Worm (Caenorhabditis elegans): ENCODE data around the gene F56D2.2.

Gene F56D2.2

DNA sequence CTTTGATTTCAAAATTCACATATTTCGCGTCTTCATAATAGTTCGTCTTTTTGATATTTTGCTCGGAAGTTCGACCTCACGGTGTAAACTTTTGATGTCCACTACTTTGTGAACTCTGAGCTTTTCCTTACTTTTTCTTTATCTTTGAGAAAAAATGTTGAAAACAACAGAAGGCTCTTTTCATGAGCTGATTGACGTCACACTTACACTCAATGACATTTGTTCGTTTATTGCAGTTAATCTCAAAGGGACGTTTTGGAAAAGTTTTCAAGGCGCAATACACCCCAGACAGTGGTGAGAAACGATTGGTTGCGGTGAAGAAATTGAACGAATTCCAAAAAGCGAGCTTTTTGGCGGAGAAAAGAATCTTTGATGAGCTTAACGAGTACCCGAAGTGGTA lies 42.2 kb downstream of the F56D2.2 start:
- TF ChIP-seq die-1 (tag; optimal IDR thresholded peaks at IDR 0.05): no peak
- TF ChIP-seq bed-1 (GFP tag; IDR thresholded peaks at IDR 0.05): no peak
- TF ChIP-seq dox-1 (GFP tag; IDR thresholded peaks at IDR 0.05): no peak
- TF ChIP-seq dpff-1 (tag; optimal IDR thresholded peaks at IDR 0.05): no peak

DNA sequence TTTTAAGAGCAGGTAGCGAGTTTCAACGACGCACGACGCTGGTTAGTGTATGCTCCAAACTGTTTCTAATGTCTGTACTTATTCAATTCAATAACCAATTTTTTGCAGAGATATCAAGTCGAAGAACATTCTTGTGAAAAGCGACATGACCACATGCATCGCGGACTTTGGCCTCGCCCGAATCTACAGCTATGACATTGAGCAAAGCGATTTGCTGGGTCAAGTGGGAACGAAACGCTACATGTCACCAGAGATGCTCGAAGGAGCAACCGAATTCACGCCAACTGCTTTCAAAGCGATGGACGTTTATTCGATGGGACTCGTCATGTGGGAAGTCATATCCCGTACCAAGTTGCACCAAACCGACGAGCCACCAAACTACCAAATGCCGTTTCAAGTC lies 43.3 kb downstream of the F56D2.2 start:
- TF ChIP-seq rec-8 (tag; optimal IDR thresholded peaks at IDR 0.05): no peak

DNA sequence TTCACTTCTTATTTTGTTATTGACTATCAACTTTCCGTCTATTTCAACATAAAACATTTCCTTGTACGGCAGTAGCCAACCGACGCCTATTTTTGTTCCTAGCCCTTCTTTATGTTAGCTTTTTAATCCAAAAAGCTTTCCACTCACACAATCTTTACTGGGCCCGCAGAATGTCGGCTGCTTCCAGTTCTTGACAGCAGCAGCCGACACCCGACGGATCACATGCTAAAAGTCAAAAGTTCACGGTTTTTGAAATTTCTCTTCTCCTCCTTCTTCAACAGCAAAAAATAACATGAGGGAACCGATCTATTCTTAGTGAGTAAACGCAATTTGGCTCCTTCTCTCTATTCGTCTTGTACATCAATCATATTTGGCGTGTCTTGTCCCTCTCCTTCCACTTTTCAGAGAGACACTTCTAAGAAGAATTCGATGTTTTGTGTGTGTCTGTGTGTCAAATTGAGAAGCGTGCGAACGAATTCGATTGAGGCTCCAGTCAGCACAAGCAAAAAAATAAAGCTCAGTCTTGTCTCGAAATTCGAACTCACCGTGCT lies 45.4 kb downstream of the F56D2.2 start:
- TF ChIP-seq dox-1 (GFP tag; IDR thresholded peaks at IDR 0.05) (no peak), lin-35 (GFP tag; optimal IDR thresholded peaks at IDR 0.05) (peak in 1 of 3 experiments; percentile 10), sdz-38 (tag; optimal IDR thresholded peaks at IDR 0.05) (no peak), nfyb-1 (GFP tag; IDR thresholded peaks at IDR 0.05) (0 out of 2 replicates have a peak, but pooled peaks have one; percentile 35), F49E8.2 (tag; optimal IDR thresholded peaks at IDR 0.05; ENCODE audit: insufficient read depth) (no peak), lin-26 (GFP tag; IDR thresholded peaks at IDR 0.05) (no peak), snpc-4 (GFP tag; optimal IDR thresholded peaks at IDR 0.05) (peak; percentile 50), snpc-4 (tag; optimal IDR thresholded peaks at IDR 0.05) (peak; percentile 48 to 82 (median 80)), ztf-18 (tag; optimal IDR thresholded peaks at IDR 0.05) (no peak)

DNA sequence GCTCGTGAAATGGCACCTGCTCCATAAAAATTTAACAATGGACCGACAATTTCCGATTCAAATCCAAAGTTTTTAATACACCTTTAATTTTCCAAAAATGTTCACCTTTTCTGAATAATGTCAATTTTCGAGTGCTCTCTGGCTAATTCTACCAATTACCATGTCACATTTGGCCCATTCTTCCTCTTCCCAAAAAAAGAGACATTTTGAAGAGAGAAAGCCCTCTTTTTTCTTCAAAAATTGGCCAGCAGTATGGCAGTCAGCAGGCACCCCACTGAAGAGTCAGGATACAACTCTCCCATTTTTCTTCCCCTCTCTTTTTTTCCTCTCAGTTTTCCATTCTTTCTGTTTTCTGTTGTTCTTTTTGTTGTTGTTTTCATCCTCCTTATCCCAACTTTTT lies 47.4 kb downstream of the F56D2.2 start:
- no peak for TF ChIP-seq Y53G8AR.9 (GFP tag; conservative IDR thresholded peaks at IDR 0.05)
- no peak for TF ChIP-seq hrde-1 (tag; optimal IDR thresholded peaks at IDR 0.05; ENCODE audit: borderline replicate concordance)
- TF ChIP-seq F33H1.4 (GFP tag; IDR thresholded peaks at IDR 0.05): no peak
- TF ChIP-seq somi-1 (GFP tag; optimal IDR thresholded peaks at IDR 0.05): no peak
- no peak for TF ChIP-seq C17E4.6 (GFP tag; IDR thresholded peaks at IDR 0.05)
- TF ChIP-seq sptf-2 (GFP tag; optimal IDR thresholded peaks at IDR 0.05): no peak
- no peak for TF ChIP-seq mcd-1 (GFP tag; IDR thresholded peaks at IDR 0.05)
- TF ChIP-seq aptf-3 (GFP tag; IDR thresholded peaks at IDR 0.05): no peak
- TF ChIP-seq fkh-3 (tag; optimal IDR thresholded peaks at IDR 0.05): no peak
- no peak for TF ChIP-seq F39B2.1 (GFP tag; IDR thresholded peaks at IDR 0.05)
- TF ChIP-seq ceh-27 (GFP tag; optimal IDR thresholded peaks at IDR 0.05): no peak
- TF ChIP-seq tbx-9 (tag; optimal IDR thresholded peaks at IDR 0.05; ENCODE audit: borderline replicate concordance): no peak
- no peak for TF ChIP-seq ekl-4 (GFP tag; IDR thresholded peaks at IDR 0.05)

DNA sequence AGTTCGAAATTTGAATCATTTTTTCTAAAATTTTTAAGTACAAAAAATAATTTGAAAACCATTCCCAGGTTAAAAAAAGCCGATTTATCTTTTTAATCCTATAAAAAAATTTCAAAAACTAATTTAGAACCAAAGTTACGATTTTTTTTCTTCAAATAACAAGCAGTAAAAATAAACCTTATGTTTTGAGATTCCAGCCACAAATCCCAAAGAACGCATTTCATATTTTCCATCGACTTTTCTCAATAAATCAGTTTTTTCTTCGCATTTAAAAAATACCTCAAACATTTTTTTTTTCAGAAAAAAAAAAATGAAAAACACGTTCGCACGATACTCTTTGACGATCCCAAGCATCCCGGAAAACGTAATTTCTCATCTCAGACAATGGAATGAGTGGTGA lies 48.1 kb downstream of the F56D2.2 start, which contains the start of gene ckk-1:
Gene ckk-1 (plus strand): TSS at position 301 of the 400 bp plus-strand sequence.
- TF ChIP-seq egl-44 (GFP tag; IDR thresholded peaks at IDR 0.05) (no peak), let-526 (GFP tag; IDR thresholded peaks at IDR 0.05) (no peak), chd-7 (tag; optimal IDR thresholded peaks at IDR 0.05) (no peak), madf-8 (GFP tag; conservative IDR thresholded peaks at IDR 0.05) (no peak), rec-8 (tag; optimal IDR thresholded peaks at IDR 0.05) (no peak), Y67H2A.10 (GFP tag; conservative IDR thresholded peaks at IDR 0.05) (no peak), F33H1.4 (GFP tag; IDR thresholded peaks at IDR 0.05) (no peak), C06A6.2 (GFP tag; conservative IDR thresholded peaks at IDR 0.05) (no peak), ama-1 (optimal IDR thresholded peaks at IDR 0.05) (no peak), ama-1 (GFP tag; optimal IDR thresholded peaks at IDR 0.05) (no peak)

All from whole organism, young adult.